Worm (Caenorhabditis elegans) whole organism, L3 larva: ENCODE results near the gene fbxb-90.

Experiments used
- aly-2 ChIP-seq: fragments of 150-350 bp; optimal IDR thresholded peaks from 2 replicates; lab custom pipeline; 2014; ENCODE audit warnings: missing biosample characterization, missing genetic modification characterization
- ceh-16 ChIP-seq: sonication (generic microtip); optimal IDR thresholded peaks from 2 replicates; lab custom pipeline; 2017; ENCODE audit warnings: missing biosample characterization, missing genetic modification characterization
- elt-3 ChIP-seq, 3 experiments: fragments of 150-350 bp in 1 of 3; sonication (generic microtip) in 2 of 3; optimal IDR thresholded peaks; 2 replicates in 2 of 3; 4 replicates in 1 of 3; lab custom pipeline; 2014 to 2017; ENCODE audit warnings: missing biosample characterization in 3 of 3, missing genetic modification characterization in 3 of 3
- fkh-10 ChIP-seq: sonication (generic microtip); optimal IDR thresholded peaks from 2 replicates; lab custom pipeline; 2017; ENCODE audit warnings: missing biosample characterization, missing genetic modification reagents, missing genetic modification characterization
- fos-1 ChIP-seq: fragments of 150-350 bp; optimal IDR thresholded peaks from 2 replicates; lab custom pipeline; 2014; ENCODE audit warnings: missing biosample characterization, missing genetic modification characterization
- nhr-237 ChIP-seq: fragments of 150-350 bp; optimal IDR thresholded peaks from 2 replicates; lab custom pipeline; 2014; ENCODE audit warnings: missing biosample characterization, missing genetic modification characterization
- nhr-25 ChIP-seq: sonication (generic microtip); optimal IDR thresholded peaks from 2 replicates; lab custom pipeline; 2017; ENCODE audit warnings: missing biosample characterization, missing genetic modification characterization
- nhr-76 ChIP-seq: fragments of 150-350 bp; sonication (generic microtip); optimal IDR thresholded peaks from 5 replicates; lab custom pipeline; 2014; ENCODE audit warnings: missing biosample characterization, missing genetic modification characterization
- snpc-4 ChIP-seq: fragments of 150-350 bp; optimal IDR thresholded peaks from 2 replicates; lab custom pipeline; 2014; ENCODE audit warnings: missing biosample characterization, missing genetic modification characterization
- zag-1 ChIP-seq: fragments of 150-350 bp; optimal IDR thresholded peaks from 2 replicates; lab custom pipeline; 2014; ENCODE audit warnings: missing biosample characterization, missing genetic modification characterization

- TF ChIP-seq nhr-237 (tag; lab: Kevin White, UChicago) (no peak), zag-1 (tag; lab: Kevin White, UChicago) (no peak), nhr-25 (tag; lab: Kevin White, UChicago) (no peak), ceh-16 (tag; lab: Kevin White, UChicago) (no peak), fkh-10 (no peak), snpc-4 (tag; lab: Kevin White, UChicago) (no peak), aly-2 (tag; lab: Kevin White, UChicago) (no peak), nhr-76 (tag; lab: Kevin White, UChicago) (no peak), fos-1 (tag; lab: Kevin White, UChicago) (no peak), elt-3 (tag; optimal IDR thresholded peaks at IDR 0.05; lab: Kevin White, UChicago) (no peak)
These were observed 36.6 kb upstream of the fbxb-90 start, which contains the start of gene T24E12.1 for ce11 chrII:3785257-3785656.
